Fruit fly (Drosophila melanogaster) Kc167 (cell line): ENCODE data around the gene Cyp4ac2.

Source experiments
- Sin3A ChIP-seq: fragments of >200 bp; optimal IDR thresholded peaks from 2 replicates; lab custom pipeline; 2018; ENCODE audit warnings: missing external identifiers
- h ChIP-seq: fragments of >200 bp; optimal IDR thresholded peaks from 3 replicates; lab custom pipeline; 2018; ENCODE audit warnings: missing external identifiers
- psq ChIP-seq: fragments of >200 bp; optimal IDR thresholded peaks from 2 replicates; lab custom pipeline; 2017; ENCODE audit warnings: missing external identifiers

DNA sequence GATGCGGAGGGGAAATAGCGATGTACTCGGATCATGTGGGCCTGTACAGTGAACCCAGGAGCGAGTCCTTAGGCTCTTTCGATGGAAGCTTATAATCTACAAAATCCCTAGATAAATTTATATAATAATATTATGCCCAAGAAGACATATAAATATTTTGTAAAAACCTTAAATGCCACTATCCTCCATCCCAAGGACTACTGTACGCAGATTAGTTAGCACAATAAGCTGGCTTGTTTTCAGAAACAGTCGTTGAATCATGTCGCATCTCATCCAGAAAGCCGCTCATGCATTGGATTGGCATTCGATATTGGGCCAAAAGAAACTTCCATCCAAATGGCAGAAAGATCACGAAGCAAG lies 22.1 kb downstream of the Cyp4ac2 start:
- no peak for TF ChIP-seq h
- no peak for TF ChIP-seq psq (lab: Kevin White, UChicago)
- TF ChIP-seq Sin3A (lab: Kevin White, UChicago): no peak
